Fruit fly (Drosophila melanogaster): ENCODE measurements around the gene Ude.
A peak's percentile ranks its signal among the peaks of the same experiment; 100 is the strongest.

Gene Ude

DNA sequence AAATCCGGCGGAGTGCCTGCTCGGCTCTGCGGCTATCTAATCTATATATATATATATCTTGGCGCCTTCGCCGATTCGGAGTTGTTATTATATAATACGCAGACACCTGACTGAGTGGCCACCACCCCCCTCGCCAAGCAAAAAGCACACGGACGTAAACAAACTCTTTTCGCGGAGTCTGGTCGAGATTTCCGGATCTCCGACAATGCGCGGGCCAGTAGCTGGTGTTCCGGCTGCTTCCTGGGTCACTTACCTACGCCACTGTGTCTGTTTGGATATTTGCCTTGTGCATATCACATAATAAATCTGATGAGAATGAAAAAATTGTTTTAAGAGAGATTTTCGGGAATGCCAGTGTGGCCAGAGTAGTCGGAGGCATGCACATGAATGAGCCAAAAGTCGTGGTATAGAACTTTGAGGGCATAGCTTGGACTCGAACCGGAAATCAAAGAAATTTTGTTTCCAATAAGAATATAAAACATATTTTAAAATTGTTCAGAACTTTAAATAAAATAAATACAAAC is 12.4 kb downstream of the Ude start, which contains the start of gene CG5805 (continued):
- TF ChIP-seq crp (GFP tag; optimal IDR thresholded peaks at IDR 0.05) (peak in 1 of 2 experiments; percentile 55), fru (optimal IDR thresholded peaks at IDR 0.05) (no peak), Hmx (GFP tag; optimal IDR thresholded peaks at IDR 0.05) (no peak), CG10267 (tag; optimal IDR thresholded peaks at IDR 0.05) (peak; percentile 67), vfl (GFP tag; optimal IDR thresholded peaks at IDR 0.05) (no peak), CG13287 (GFP tag; IDR thresholded peaks at IDR 0.05; ENCODE audit: partially characterized antibody) (peak; percentile 38; the same call in 1 of the 2 replicates), jigr1 (GFP tag; IDR thresholded peaks at IDR 0.05) (no peak), toy (GFP tag; IDR thresholded peaks at IDR 0.05) (peak; percentile 62; the same call in 1 of the 2 replicates), lbe (GFP tag; optimal IDR thresholded peaks at IDR 0.05) (no peak), sens-2 (GFP tag; IDR thresholded peaks at IDR 0.05) (peak; percentile 70), CG10209 (GFP tag; optimal IDR thresholded peaks at IDR 0.05) (peak; percentile 91), CHES-1-like (GFP tag; optimal IDR thresholded peaks at IDR 0.05) (peak; percentile 75), CG12104 (GFP tag; optimal IDR thresholded peaks at IDR 0.05) (peak; percentile 88), CG7556 (GFP tag; optimal IDR thresholded peaks at IDR 0.05) (peak; percentile 58), NC2β (GFP tag; optimal IDR thresholded peaks at IDR 0.05) (peak; percentile 81), klu (GFP tag; IDR thresholded peaks at IDR 0.05) (peak; percentile 54; the same call in 1 of the 2 replicates), CG14710 (tag; optimal IDR thresholded peaks at IDR 0.05) (peak; percentile 80), CG7839 (tag; optimal IDR thresholded peaks at IDR 0.05) (peak; percentile 81), ac (GFP tag; optimal IDR thresholded peaks at IDR 0.05) (peak; percentile 52), CG16779 (GFP tag; IDR thresholded peaks at IDR 0.05) (peak; percentile 55; the same call in 1 of the 2 replicates), da (GFP tag; optimal IDR thresholded peaks at IDR 0.05) (peak; percentile 61), Adf1 (GFP tag; IDR thresholded peaks at IDR 0.05) (peak; percentile 56; the same call in 1 of the 2 replicates), Pdp1 (GFP tag; optimal IDR thresholded peaks at IDR 0.05) (peak; percentile 46 to 97), scrt (GFP tag; optimal IDR thresholded peaks at IDR 0.05) (peak; percentile 81), MESR4 (GFP tag; optimal IDR thresholded peaks at IDR 0.05) (peak; percentile 96), CG12155 (GFP tag; optimal IDR thresholded peaks at IDR 0.05) (peak; percentile 63), CG8924 (tag; optimal IDR thresholded peaks at IDR 0.05) (peak; percentile 47), CG34224 (GFP tag; IDR thresholded peaks at IDR 0.05; ENCODE audit: partially characterized antibody) (peak; percentile 25; the same call in 1 of the 3 replicates), CG9817 (tag; optimal IDR thresholded peaks at IDR 0.05) (peak; percentile 85), CG6654 (GFP tag; optimal IDR thresholded peaks at IDR 0.05) (peak; percentile 64), CG1792 (GFP tag; optimal IDR thresholded peaks at IDR 0.05) (peak; percentile 48), Oaz (GFP tag; IDR thresholded peaks at IDR 0.05) (peak; percentile 55), CG14965 (GFP tag; optimal IDR thresholded peaks at IDR 0.05; ENCODE audit: borderline replicate concordance) (peak; percentile 8), CG6813 (GFP tag; optimal IDR thresholded peaks at IDR 0.05) (peak; percentile 89), gro (GFP tag; optimal IDR thresholded peaks at IDR 0.05) (no peak), dati (GFP tag; IDR thresholded peaks at IDR 0.05) (peak; percentile 68), dmrt11E (tag; optimal IDR thresholded peaks at IDR 0.05) (peak; percentile 72), CG9876 (GFP tag; optimal IDR thresholded peaks at IDR 0.05) (peak; percentile 74), Drgx (GFP tag; IDR thresholded peaks at IDR 0.05) (peak; percentile 11; the same call in 1 of the 2 replicates), YL-1 (GFP tag; optimal IDR thresholded peaks at IDR 0.05) (peak; percentile 88), Doc2 (GFP tag; IDR thresholded peaks at IDR 0.05) (0 out of 2 replicates have a peak, but pooled peaks have one; percentile 44), trem (tag; optimal IDR thresholded peaks at IDR 0.05) (peak; percentile 71), CG8359 (GFP tag; optimal IDR thresholded peaks at IDR 0.05; ENCODE audit: borderline replicate concordance) (peak; percentile 79), esg (GFP tag; conservative IDR thresholded peaks at IDR 0.05) (no peak), CG7928 (GFP tag; optimal IDR thresholded peaks at IDR 0.05) (peak; percentile 57), CG2129 (GFP tag; IDR thresholded peaks at IDR 0.05; ENCODE audit: partially characterized antibody) (no peak), HmgD (GFP tag; optimal IDR thresholded peaks at IDR 0.05) (peak; percentile 69), ftz-f1 (GFP tag; optimal IDR thresholded peaks at IDR 0.05) (peak; percentile 90), CG15011 (GFP tag; optimal IDR thresholded peaks at IDR 0.05) (peak; percentile 79)

Measured in whole organism, embryonic.